Fruit fly (Drosophila melanogaster) whole organism, embryonic: ENCODE results near the gene CG46059.

Experiments
- ATbp ChIP-seq: fragments of 200-800 bp; sonication (Bioruptor generic); optimal IDR thresholded peaks from 2 replicates; lab custom pipeline; 2017; ENCODE audit warnings: missing biosample characterization, mild to moderate bottlenecking, missing genetic modification characterization, missing genetic modification reagents
- Ada2b ChIP-seq: fragments of 200-800 bp; sonication (Bioruptor generic); IDR thresholded peaks from 2 replicates; pipeline ENCODE4 v1.3.6; 2022; ENCODE audit warnings: missing biosample characterization, missing genetic modification characterization
- BtbVII ChIP-seq: fragments of 200-800 bp; sonication (Bioruptor generic); optimal IDR thresholded peaks from 3 replicates; lab custom pipeline; 2017; ENCODE audit warnings: missing biosample characterization, mild to moderate bottlenecking, missing genetic modification characterization
- CG1024 ChIP-seq: fragments of 200-800 bp; sonication (Bioruptor generic); IDR thresholded peaks from 2 replicates; pipeline ENCODE4 v1.3.6; 2022; ENCODE audit warnings: missing biosample characterization, missing genetic modification characterization
- CG10366 ChIP-seq: fragments of 200-800 bp; sonication (Bioruptor generic); IDR thresholded peaks from 2 replicates; pipeline ENCODE4 v1.3.6; 2022; ENCODE audit warnings: missing biosample characterization, missing genetic modification characterization
- CG10431 ChIP-seq: fragments of 200-800 bp; sonication (Bioruptor generic); optimal IDR thresholded peaks from 3 replicates; lab custom pipeline; 2018; ENCODE audit warnings: missing biosample characterization, mild to moderate bottlenecking, missing genetic modification characterization
- CG12391 ChIP-seq: fragments of 200-800 bp; sonication (Bioruptor generic); optimal IDR thresholded peaks from 3 replicates; lab custom pipeline; 2018; ENCODE audit warnings: missing biosample characterization, mild to moderate bottlenecking, missing genetic modification characterization, moderate library complexity
- CG12659 ChIP-seq: fragments of 200-800 bp; sonication (Bioruptor generic); optimal IDR thresholded peaks from 3 replicates; lab custom pipeline; 2017; ENCODE audit warnings: mild to moderate bottlenecking, missing biosample characterization, missing genetic modification reagents, missing genetic modification characterization
- CG15011 ChIP-seq: fragments of 200-800 bp; sonication (Bioruptor generic); optimal IDR thresholded peaks from 3 replicates; lab custom pipeline; 2018; ENCODE audit warnings: missing biosample characterization, mild to moderate bottlenecking, missing genetic modification characterization
- CG1603 ChIP-seq: fragments of 200-800 bp; sonication (Bioruptor generic); optimal IDR thresholded peaks from 2 replicates; lab custom pipeline; 2019; ENCODE audit warnings: missing biosample characterization, mild to moderate bottlenecking, missing genetic modification characterization, moderate library complexity
- CG16815 ChIP-seq: fragments of 200-800 bp; sonication (Bioruptor generic); optimal IDR thresholded peaks from 3 replicates; lab custom pipeline; 2017; ENCODE audit warnings: missing biosample characterization, mild to moderate bottlenecking, missing genetic modification characterization
- CG2129 ChIP-seq: fragments of 200-800 bp; sonication (Bioruptor generic); IDR thresholded peaks from 2 replicates; pipeline ENCODE4 v1.3.6; 2022; ENCODE audit warnings: missing biosample characterization, missing genetic modification characterization; ENCODE audit not compliant: partially characterized antibody
- CG31388 ChIP-seq: fragments of 200-800 bp; sonication (Bioruptor generic); optimal IDR thresholded peaks from 2 replicates; lab custom pipeline; 2016; ENCODE audit warnings: missing biosample characterization, missing genetic modification characterization
- CG32532 ChIP-seq: fragments of 200-800 bp; sonication (Bioruptor generic); IDR thresholded peaks from 2 replicates; pipeline ENCODE4 v1.3.6; 2022; ENCODE audit warnings: missing biosample characterization, missing genetic modification characterization
- CG3838 ChIP-seq: fragments of 200-800 bp; sonication (Bioruptor generic); optimal IDR thresholded peaks from 3 replicates; lab custom pipeline; 2016; ENCODE audit warnings: missing biosample characterization, missing genetic modification characterization
- CG6765 ChIP-seq: fragments of 200-800 bp; sonication (Bioruptor generic); optimal IDR thresholded peaks from 3 replicates; lab custom pipeline; 2017; ENCODE audit warnings: missing biosample characterization, mild to moderate bottlenecking, missing genetic modification characterization
- CG7556 ChIP-seq: fragments of 200-800 bp; sonication (Bioruptor generic); optimal IDR thresholded peaks from 2 replicates; lab custom pipeline; 2017; ENCODE audit warnings: missing biosample characterization, mild to moderate bottlenecking, missing genetic modification characterization
- CG7745 ChIP-seq: fragments of 200-800 bp; sonication (Bioruptor generic); optimal IDR thresholded peaks from 2 replicates; lab custom pipeline; 2018; ENCODE audit warnings: missing biosample characterization, mild to moderate bottlenecking, missing genetic modification characterization, moderate library complexity
- CG9215 ChIP-seq: fragments of 200-800 bp; sonication (Bioruptor generic); IDR thresholded peaks from 2 replicates; pipeline ENCODE4 v1.3.6; 2022; ENCODE audit warnings: missing biosample characterization, missing genetic modification characterization
- CoRest ChIP-seq: fragments of 200-800 bp; sonication (Bioruptor generic); optimal IDR thresholded peaks from 3 replicates; lab custom pipeline; 2018; ENCODE audit warnings: missing biosample characterization, mild to moderate bottlenecking, missing genetic modification characterization, moderate library complexity
- D19A ChIP-seq: fragments of 200-800 bp; optimal IDR thresholded peaks from 3 replicates; lab custom pipeline; 2019; ENCODE audit warnings: missing biosample characterization, mild to moderate bottlenecking, missing genetic modification characterization, moderate library complexity
- Dek ChIP-seq: fragments of 200-800 bp; sonication (Bioruptor generic); optimal IDR thresholded peaks from 3 replicates; lab custom pipeline; 2019; ENCODE audit warnings: missing biosample characterization, mild to moderate bottlenecking, missing genetic modification characterization, moderate library complexity
- Fer3 ChIP-seq: fragments of 200-800 bp; sonication (Bioruptor generic); optimal IDR thresholded peaks from 2 replicates; lab custom pipeline; 2018; ENCODE audit warnings: missing biosample characterization, mild to moderate bottlenecking, missing genetic modification characterization, moderate library complexity
- HLH54F ChIP-seq: fragments of 200-800 bp; sonication (Bioruptor generic); optimal IDR thresholded peaks from 3 replicates; lab custom pipeline; 2016; ENCODE audit warnings: missing biosample characterization, missing genetic modification characterization
- HmgZ ChIP-seq: fragments of 200-800 bp; sonication (Bioruptor generic); optimal IDR thresholded peaks from 2 replicates; lab custom pipeline; 2018; ENCODE audit warnings: missing biosample characterization, mild to moderate bottlenecking, missing genetic modification characterization
- Hr78 ChIP-seq, 2 experiments: fragments of 200-800 bp in 1 of 2; fragments of >200 bp in 1 of 2; sonication (Bioruptor generic) in 1 of 2; optimal IDR thresholded peaks; 2 replicates each; lab custom pipeline; 2017 to 2019; ENCODE audit warnings: missing biosample characterization in 2 of 2, missing genetic modification characterization in 2 of 2, mild to moderate bottlenecking in 1 of 2, moderate library complexity in 1 of 2
- Kr ChIP-seq: fragments of 200-800 bp; sonication (Bioruptor generic); optimal IDR thresholded peaks from 2 replicates; lab custom pipeline; 2017; ENCODE audit warnings: missing biosample characterization, mild to moderate bottlenecking, missing genetic modification characterization
- Mad ChIP-seq: fragments of 200-800 bp; sonication (Bioruptor generic); optimal IDR thresholded peaks from 2 replicates; lab custom pipeline; 2016; ENCODE audit warnings: missing biosample characterization, missing genetic modification characterization
- Meics ChIP-seq: fragments of 200-800 bp; sonication (Bioruptor generic); optimal IDR thresholded peaks from 2 replicates; lab custom pipeline; 2017; ENCODE audit warnings: missing biosample characterization, mild to moderate bottlenecking, missing genetic modification characterization
- Sox102F ChIP-seq: fragments of 200-800 bp; sonication (Bioruptor generic); optimal IDR thresholded peaks from 2 replicates; lab custom pipeline; 2018; ENCODE audit warnings: missing biosample characterization, mild to moderate bottlenecking, missing genetic modification characterization, moderate library complexity
- Spps ChIP-seq: fragments of 200-800 bp; sonication (Bioruptor generic); optimal IDR thresholded peaks from 2 replicates; lab custom pipeline; 2018; ENCODE audit warnings: missing biosample characterization, mild to moderate bottlenecking, missing genetic modification characterization
- Tbp ChIP-seq: fragments of >200 bp; optimal IDR thresholded peaks from 2 replicates; lab custom pipeline; 2018; ENCODE audit warnings: missing biosample characterization, missing genetic modification characterization
- Xrp1 ChIP-seq: fragments of 200-800 bp; sonication (Bioruptor generic); IDR thresholded peaks from 2 replicates; pipeline ENCODE4 v1.3.6; 2022; ENCODE audit warnings: missing biosample characterization, missing genetic modification characterization
- cato ChIP-seq: fragments of 200-800 bp; sonication (Bioruptor generic); optimal IDR thresholded peaks from 2 replicates; lab custom pipeline; 2016; ENCODE audit warnings: missing biosample characterization, missing genetic modification characterization, borderline replicate concordance
- chm ChIP-seq: fragments of 200-800 bp; sonication (Bioruptor generic); IDR thresholded peaks from 2 replicates; pipeline ENCODE4 v1.3.6; 2022; ENCODE audit warnings: missing biosample characterization, missing genetic modification characterization
- corto ChIP-seq: fragments of 200-800 bp; sonication (Bioruptor generic); optimal IDR thresholded peaks from 2 replicates; lab custom pipeline; 2016; ENCODE audit warnings: missing biosample characterization, mild to moderate bottlenecking, missing genetic modification characterization, moderate library complexity
- crc ChIP-seq: fragments of 200-800 bp; sonication (Bioruptor generic); optimal IDR thresholded peaks from 2 replicates; lab custom pipeline; 2016; ENCODE audit warnings: missing biosample characterization, missing genetic modification characterization
- crol ChIP-seq: fragments of 200-800 bp; sonication (Bioruptor generic); IDR thresholded peaks from 2 replicates; pipeline ENCODE4 v1.3.6; 2022; ENCODE audit warnings: missing biosample characterization, missing genetic modification characterization
- dimm ChIP-seq: fragments of 200-800 bp; sonication (Bioruptor generic); IDR thresholded peaks from 2 replicates; pipeline ENCODE4 v1.3.6; 2022; ENCODE audit warnings: missing biosample characterization, missing genetic modification characterization
- fu2 ChIP-seq: fragments of 200-800 bp; sonication (Bioruptor generic); optimal IDR thresholded peaks from 2 replicates; lab custom pipeline; 2016; ENCODE audit warnings: missing biosample characterization, missing genetic modification characterization
- gfzf ChIP-seq: fragments of 200-800 bp; sonication (Bioruptor generic); optimal IDR thresholded peaks from 2 replicates; lab custom pipeline; 2016; ENCODE audit warnings: missing biosample characterization, mild to moderate bottlenecking, missing genetic modification characterization, moderate library complexity
- gsb-n ChIP-seq: fragments of 200-800 bp; sonication (Bioruptor generic); optimal IDR thresholded peaks from 3 replicates; lab custom pipeline; 2018; ENCODE audit warnings: missing biosample characterization, mild to moderate bottlenecking, missing genetic modification characterization
- hth ChIP-seq: fragments of >200 bp; optimal IDR thresholded peaks from 2 replicates; lab custom pipeline; 2017; ENCODE audit warnings: inconsistent platforms
- inv ChIP-seq: fragments of 200-800 bp; sonication (Bioruptor generic); IDR thresholded peaks from 2 replicates; pipeline ENCODE4 v1.3.6; 2022; ENCODE audit warnings: missing biosample characterization, missing genetic modification characterization; ENCODE audit not compliant: partially characterized antibody
- jumu ChIP-seq: fragments of 200-800 bp; sonication (Bioruptor generic); optimal IDR thresholded peaks from 3 replicates; lab custom pipeline; 2016; ENCODE audit warnings: missing biosample characterization, missing genetic modification characterization
- nerfin-2 ChIP-seq: fragments of 200-800 bp; sonication (Bioruptor generic); IDR thresholded peaks from 2 replicates; pipeline ENCODE4 v1.3.6; 2022; ENCODE audit warnings: missing biosample characterization, missing genetic modification characterization; ENCODE audit not compliant: partially characterized antibody
- pfk ChIP-seq: fragments of 200-800 bp; sonication (Bioruptor generic); optimal IDR thresholded peaks from 2 replicates; lab custom pipeline; 2018; ENCODE audit warnings: missing biosample characterization, mild to moderate bottlenecking, missing genetic modification characterization, moderate library complexity
- ro ChIP-seq: fragments of 200-800 bp; sonication (Bioruptor generic); IDR thresholded peaks from 2 replicates; pipeline ENCODE4 v1.3.6; 2022; ENCODE audit warnings: missing biosample characterization, missing genetic modification characterization
- run ChIP-seq: fragments of 200-800 bp; sonication (Bioruptor generic); optimal IDR thresholded peaks from 3 replicates; lab custom pipeline; 2018; ENCODE audit warnings: missing biosample characterization, mild to moderate bottlenecking, missing genetic modification characterization
- tin ChIP-seq: fragments of 200-800 bp; sonication (Bioruptor generic); optimal IDR thresholded peaks from 3 replicates; lab custom pipeline; 2016; ENCODE audit warnings: missing biosample characterization, missing genetic modification characterization

The CG46059 gene

DNA sequence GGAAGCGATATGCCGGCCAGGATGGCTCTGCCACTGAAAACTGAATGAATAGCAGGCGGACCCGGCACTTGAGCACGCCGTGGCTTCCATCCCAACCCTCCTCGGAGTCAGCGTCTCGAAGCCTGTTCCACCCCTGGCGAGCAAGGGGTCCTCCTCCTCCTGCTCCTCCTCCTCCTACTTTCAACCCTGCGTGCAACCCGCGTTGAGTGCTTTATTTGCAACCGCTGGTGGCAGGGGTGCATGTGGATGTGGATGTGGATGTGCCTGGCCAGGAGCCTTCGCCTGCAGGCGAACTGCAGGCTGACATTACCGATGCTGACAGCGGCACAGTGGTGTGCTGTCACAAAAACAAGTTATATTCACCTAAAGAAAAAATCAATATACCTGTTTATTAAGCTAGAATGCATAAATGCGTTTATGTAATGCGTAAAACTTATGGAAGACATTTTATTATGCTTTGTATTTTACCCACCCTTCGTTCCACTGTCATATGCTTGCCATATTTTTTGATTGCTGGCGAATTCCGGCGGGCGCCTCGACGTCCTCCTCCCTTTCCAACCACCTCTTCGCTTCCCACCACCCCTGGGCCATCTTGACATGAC is 13.0 kb upstream of the CG46059 start (continued):
- TF ChIP-seq BtbVII (GFP tag; lab: Kevin White, UChicago) = no peak
- TF ChIP-seq Kr (GFP tag; lab: Kevin White, UChicago) = no peak
- TF ChIP-seq CG6765 (GFP tag; lab: Kevin White, UChicago) = no peak
- TF ChIP-seq CG16815 (GFP tag; lab: Kevin White, UChicago) = peak; percentile 53
- TF ChIP-seq crc = no peak
- peak; percentile 53 for TF ChIP-seq Sox102F (GFP tag; lab: Kevin White, UChicago)
- TF ChIP-seq run = peak; percentile 10
- peak; percentile 25 for TF ChIP-seq CG12659 (GFP tag; lab: Kevin White, UChicago)
- no peak for TF ChIP-seq CG2129
- TF ChIP-seq inv (GFP tag; lab: Robert Waterston, UW) = no peak
- no peak for TF ChIP-seq Dek (tag; lab: Kevin White, UChicago)
- TF ChIP-seq CG7745 (tag; lab: Kevin White, UChicago) = no peak
- TF ChIP-seq hth = no peak
- no peak for TF ChIP-seq HmgZ (tag; lab: Kevin White, UChicago)
- TF ChIP-seq CG1024 (GFP tag; lab: Robert Waterston, UW) = peak; percentile 44; the same call in 1 of the 2 replicates
- TF ChIP-seq nerfin-2 (GFP tag; lab: Robert Waterston, UW) = no peak
- peak; percentile 40 for TF ChIP-seq ATbp
- TF ChIP-seq Spps = peak; percentile 53
- TF ChIP-seq CG1603 (tag; lab: Kevin White, UChicago) = peak; percentile 86
- peak; percentile 24 for TF ChIP-seq Fer3 (tag; lab: Kevin White, UChicago)
- TF ChIP-seq CG9215 = peak; percentile 18; the same call in 1 of the 2 replicates
- peak; percentile 92 for TF ChIP-seq Xrp1 (GFP tag; lab: Robert Waterston, UW)
- TF ChIP-seq CG3838 (GFP tag; lab: Kevin White, UChicago) = no peak
- TF ChIP-seq HLH54F (GFP tag; lab: Kevin White, UChicago) = no peak
- TF ChIP-seq crol = no peak
- TF ChIP-seq Hr78 (GFP tag; optimal IDR thresholded peaks at IDR 0.05; lab: Kevin White, UChicago) = no peak
- TF ChIP-seq tin (GFP tag; lab: Kevin White, UChicago) = peak; percentile 34
- no peak for TF ChIP-seq CG15011 (GFP tag; lab: Kevin White, UChicago)
- TF ChIP-seq CG31388 = no peak
- peak; percentile 75 for TF ChIP-seq dimm (GFP tag; lab: Robert Waterston, UW)
- TF ChIP-seq CoRest (tag; lab: Kevin White, UChicago) = peak; percentile 50
- peak; percentile 33; the same call in 1 of the 2 replicates for TF ChIP-seq CG32532 (GFP tag; lab: Robert Waterston, UW)
- no peak for TF ChIP-seq Mad (GFP tag; lab: Kevin White, UChicago)
- no peak for TF ChIP-seq fu2 (GFP tag; lab: Kevin White, UChicago)
- TF ChIP-seq jumu = peak; percentile 35
- peak; percentile 70 for TF ChIP-seq corto (GFP tag; lab: Kevin White, UChicago)
- TF ChIP-seq Meics (GFP tag; lab: Kevin White, UChicago) = peak; percentile 26
- peak; percentile 64 for TF ChIP-seq CG10366
- no peak for TF ChIP-seq Tbp (GFP tag; lab: Kevin White, UChicago)
- peak; percentile 77 for TF ChIP-seq chm (GFP tag; lab: Robert Waterston, UW)
- TF ChIP-seq gfzf (GFP tag; lab: Kevin White, UChicago) = no peak
- TF ChIP-seq cato = no peak
- no peak for TF ChIP-seq pfk
- TF ChIP-seq CG12391 (tag; lab: Kevin White, UChicago) = peak; percentile 71
- TF ChIP-seq CG10431 (GFP tag; lab: Kevin White, UChicago) = peak; percentile 19
- peak; percentile 54 for TF ChIP-seq ro
- TF ChIP-seq D19A = peak; percentile 64
- peak; percentile 70 for TF ChIP-seq gsb-n (tag; lab: Kevin White, UChicago)
- TF ChIP-seq CG7556 (GFP tag; lab: Kevin White, UChicago) = peak; percentile 54
- peak; percentile 67 for TF ChIP-seq Ada2b (GFP tag; lab: Robert Waterston, UW)
